Worm (Caenorhabditis elegans) whole organism, L1 larva: ENCODE results near the gene unc-79.

Source experiments
- F16B12.6 ChIP-seq: fragments of 150-350 bp; optimal IDR thresholded peaks from 2 replicates; lab custom pipeline; 2014; ENCODE audit warnings: missing biosample characterization, missing genetic modification characterization
- ceh-90 ChIP-seq: sonication (generic microtip); optimal IDR thresholded peaks from 2 replicates; lab custom pipeline; 2016; ENCODE audit warnings: missing genetic modification characterization, missing compliant biosample characterization
- lin-14 ChIP-seq: fragments of 200-800 bp; sonication (Bioruptor generic); optimal IDR thresholded peaks from 2 replicates; lab custom pipeline; 2018; ENCODE audit warnings: mild to moderate bottlenecking, missing genetic modification characterization, moderate library complexity, missing compliant biosample characterization
- zag-1 ChIP-seq: fragments of 150-350 bp; optimal IDR thresholded peaks from 2 replicates; lab custom pipeline; 2014; ENCODE audit warnings: missing biosample characterization, missing genetic modification characterization

- TF ChIP-seq ceh-90 (tag; lab: Kevin White, UChicago) (no peak), lin-14 (GFP tag; lab: Kevin White, UChicago) (no peak), zag-1 (tag; lab: Kevin White, UChicago) (no peak), F16B12.6 (tag; lab: Kevin White, UChicago) (no peak)
Measured at ce11 chrIII:4058643-4059042, 7.8 kb upstream of the unc-79 start, which contains the start of gene his-69.
